Worm (Caenorhabditis elegans): ENCODE data around the gene Y75B8A.23.
A peak's percentile ranks its signal among the peaks of the same experiment; 100 is the strongest.

Y75B8A.23 gene

DNA sequence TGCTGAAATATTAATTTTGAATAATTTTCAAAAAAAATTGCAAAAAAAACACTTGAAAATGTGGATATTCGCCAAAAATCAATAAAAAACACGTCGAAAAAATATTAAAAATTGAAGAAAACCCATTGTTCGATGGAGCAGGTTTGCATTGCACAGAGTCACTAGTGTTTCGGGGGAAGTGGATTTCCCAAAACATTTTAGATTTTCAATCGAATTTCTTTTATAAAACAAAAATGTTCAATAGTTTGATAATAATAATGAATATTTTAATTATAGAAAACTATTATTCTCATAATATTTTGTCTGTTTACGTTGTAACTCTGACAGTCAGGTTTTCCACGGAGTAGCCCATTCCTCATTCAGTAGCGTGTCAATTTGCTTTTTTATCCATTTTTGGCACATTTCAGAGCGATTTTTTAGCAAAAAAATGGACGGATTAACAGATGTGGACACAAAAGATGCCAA lies 31.8 kb upstream of the Y75B8A.23 start, which contains the start of the genes gex-4 and gphr-1:
TSS of gene gex-4 (minus strand) at position 2 of the 465 bp plus-strand sequence.
TSS of gene gphr-1 (plus strand) at position 415 of the 465 bp plus-strand sequence.
- TF ChIP-seq ttx-3 (tag; optimal IDR thresholded peaks at IDR 0.05) (peak; percentile 1), nfya-1 (tag; optimal IDR thresholded peaks at IDR 0.05) (peak; percentile 7), nhr-232 (tag; optimal IDR thresholded peaks at IDR 0.05) (no peak), pat-9 (tag; optimal IDR thresholded peaks at IDR 0.05) (no peak), pha-2 (tag; optimal IDR thresholded peaks at IDR 0.05) (no peak), tbx-2 (tag; optimal IDR thresholded peaks at IDR 0.05) (peak; percentile 65), syd-9 (tag; optimal IDR thresholded peaks at IDR 0.05) (no peak), C08G9.2 (tag; optimal IDR thresholded peaks at IDR 0.05) (peak; percentile 47), npax-4 (tag; optimal IDR thresholded peaks at IDR 0.05) (no peak), ceh-2 (tag; optimal IDR thresholded peaks at IDR 0.05) (peak; percentile 7), unc-42 (tag; optimal IDR thresholded peaks at IDR 0.05) (peak; percentile 24), ceh-48 (tag; optimal IDR thresholded peaks at IDR 0.05) (peak; percentile 78), ceh-14 (tag; optimal IDR thresholded peaks at IDR 0.05) (peak; percentile 20), K02D7.2 (tag; optimal IDR thresholded peaks at IDR 0.05) (no peak), sox-2 (GFP tag; IDR thresholded peaks at IDR 0.05) (no peak), unc-3 (GFP tag; conservative IDR thresholded peaks at IDR 0.05) (no peak), unc-3 (tag; optimal IDR thresholded peaks at IDR 0.05) (no peak), dve-1 (tag; optimal IDR thresholded peaks at IDR 0.05) (no peak), sdc-2 (tag; optimal IDR thresholded peaks at IDR 0.05) (no peak), lin-11 (tag; optimal IDR thresholded peaks at IDR 0.05) (no peak), pha-4 (tag; optimal IDR thresholded peaks at IDR 0.05) (no peak), ets-4 (tag; optimal IDR thresholded peaks at IDR 0.05) (peak; percentile 30), ceh-24 (tag; optimal IDR thresholded peaks at IDR 0.05) (no peak), zip-5 (tag; optimal IDR thresholded peaks at IDR 0.05) (peak; percentile 81), hlh-8 (tag; optimal IDR thresholded peaks at IDR 0.05) (peak; percentile 42), ztf-16 (tag; optimal IDR thresholded peaks at IDR 0.05) (no peak), ceh-31 (tag; optimal IDR thresholded peaks at IDR 0.05) (peak; percentile 75), pqm-1 (tag; optimal IDR thresholded peaks at IDR 0.05) (no peak), elt-2 (tag; optimal IDR thresholded peaks at IDR 0.05) (peak; percentile 45), elt-4 (tag; optimal IDR thresholded peaks at IDR 0.05) (no peak), unc-86 (tag; optimal IDR thresholded peaks at IDR 0.05) (peak; percentile 36), unc-55 (GFP tag; optimal IDR thresholded peaks at IDR 0.05) (no peak), fkh-10 (GFP tag; optimal IDR thresholded peaks at IDR 0.05) (no peak), ama-1 (optimal IDR thresholded peaks at IDR 0.05) (no peak)

DNA sequence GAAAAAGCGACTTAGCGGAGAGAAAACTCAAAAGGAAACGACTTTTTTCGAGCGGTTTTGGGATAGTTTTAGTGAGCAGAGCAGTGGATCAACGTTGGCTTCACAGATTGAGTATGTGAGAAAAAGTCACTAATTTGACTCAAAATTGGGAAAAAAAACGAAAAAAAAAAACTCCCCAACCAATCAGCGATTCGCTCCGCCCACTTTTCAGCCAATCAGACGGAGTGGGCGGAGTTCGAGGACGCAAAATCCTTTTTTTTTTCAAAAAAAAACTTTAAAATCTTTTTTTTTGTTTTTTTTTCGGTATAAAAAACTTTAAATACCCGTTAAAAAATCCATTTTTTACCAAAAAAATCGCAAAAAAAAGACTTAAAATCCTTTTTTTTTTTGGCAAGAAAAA lies 29.6 kb upstream of the Y75B8A.23 start:
- TF ChIP-seq ceh-45 (GFP tag; IDR thresholded peaks at IDR 0.05) (no peak), unc-55 (GFP tag; optimal IDR thresholded peaks at IDR 0.05) (no peak), pat-9 (tag; optimal IDR thresholded peaks at IDR 0.05) (no peak), nfya-1 (tag; optimal IDR thresholded peaks at IDR 0.05) (peak; percentile 56)

DNA sequence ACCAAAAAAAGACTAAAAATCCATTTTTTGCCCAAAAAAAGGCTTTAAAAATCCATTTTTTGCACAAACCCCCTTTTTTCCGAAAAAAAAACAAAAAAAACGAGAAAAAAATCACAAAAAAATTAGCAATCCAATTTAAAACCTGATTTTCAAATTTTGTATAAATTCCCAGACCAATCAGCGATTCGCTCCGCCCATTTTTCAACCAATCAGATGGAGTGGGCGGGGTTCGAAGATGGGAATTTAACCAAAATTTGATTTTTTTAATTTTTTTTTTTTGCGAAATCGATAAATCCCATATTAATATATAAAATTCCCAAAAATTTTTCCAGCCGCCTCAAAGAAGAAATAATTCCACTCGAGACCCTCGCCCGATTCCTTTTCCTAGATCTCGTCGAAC lies 29.0 kb upstream of the Y75B8A.23 start:
- TF ChIP-seq nfya-1 (tag; optimal IDR thresholded peaks at IDR 0.05) (peak; percentile 66), ceh-30 (tag; optimal IDR thresholded peaks at IDR 0.05) (no peak)

DNA sequence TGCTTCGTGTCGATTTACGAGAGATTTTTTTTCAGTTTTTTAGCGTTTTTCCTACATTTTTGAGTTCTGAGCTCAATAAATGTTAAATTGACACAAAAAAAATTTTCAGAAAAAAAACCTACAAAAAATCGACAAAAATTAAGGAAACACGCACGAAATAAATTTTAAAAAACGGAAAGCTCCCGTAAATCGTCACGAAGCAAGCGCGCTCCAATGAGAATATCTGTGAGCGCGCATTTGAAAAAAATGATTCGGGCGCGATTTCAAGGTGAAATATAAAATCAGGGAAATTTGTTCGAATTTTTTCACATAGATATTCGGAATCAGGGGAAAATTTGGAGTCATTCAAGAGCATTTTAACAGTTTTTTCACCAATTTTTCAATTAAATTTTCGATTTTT lies 27.3 kb upstream of the Y75B8A.23 start:
- TF ChIP-seq fkh-10 (GFP tag; optimal IDR thresholded peaks at IDR 0.05) (no peak), madf-2 (tag; optimal IDR thresholded peaks at IDR 0.05) (no peak), fkh-6 (tag; optimal IDR thresholded peaks at IDR 0.05) (no peak), ceh-14 (tag; optimal IDR thresholded peaks at IDR 0.05) (no peak), ztf-16 (tag; optimal IDR thresholded peaks at IDR 0.05) (no peak), C38D4.7 (GFP tag; optimal IDR thresholded peaks at IDR 0.05) (no peak), K09A11.1 (tag; optimal IDR thresholded peaks at IDR 0.05; ENCODE audit: insufficient read depth) (no peak), sox-2 (GFP tag; IDR thresholded peaks at IDR 0.05) (no peak), ceh-18 (tag; optimal IDR thresholded peaks at IDR 0.05) (no peak), K02D7.2 (tag; optimal IDR thresholded peaks at IDR 0.05) (no peak), dmd-4 (tag; optimal IDR thresholded peaks at IDR 0.05; ENCODE audit: borderline replicate concordance) (no peak), nhr-232 (tag; optimal IDR thresholded peaks at IDR 0.05) (no peak), elt-4 (tag; optimal IDR thresholded peaks at IDR 0.05) (no peak), rnt-1 (tag; optimal IDR thresholded peaks at IDR 0.05) (no peak), unc-42 (tag; optimal IDR thresholded peaks at IDR 0.05) (no peak), che-1 (tag; optimal IDR thresholded peaks at IDR 0.05) (no peak), pat-9 (tag; optimal IDR thresholded peaks at IDR 0.05) (no peak), zip-5 (tag; optimal IDR thresholded peaks at IDR 0.05) (no peak), ahr-1 (tag; optimal IDR thresholded peaks at IDR 0.05) (no peak), hlh-8 (tag; optimal IDR thresholded peaks at IDR 0.05) (no peak)

All from whole organism, late embryonic.